Worm (Caenorhabditis elegans) whole organism, L2 larva: ENCODE data around the gene apx-1.

Experiments used
- C34F6.9 ChIP-seq: fragments of 150-350 bp; optimal IDR thresholded peaks from 2 replicates; lab custom pipeline; 2014; ENCODE audit warnings: missing biosample characterization, missing genetic modification characterization
- F13H6.1 ChIP-seq: sonication (generic microtip); optimal IDR thresholded peaks from 2 replicates; lab custom pipeline; 2016; ENCODE audit warnings: missing genetic modification characterization, missing compliant biosample characterization
- R02D3.7 ChIP-seq: fragments of 150-350 bp; optimal IDR thresholded peaks from 2 replicates; lab custom pipeline; 2014; ENCODE audit warnings: missing biosample characterization, missing genetic modification characterization
- Y55F3AM.14 ChIP-seq: fragments of 200-800 bp; sonication (Bioruptor generic); optimal IDR thresholded peaks from 2 replicates; lab custom pipeline; 2018; ENCODE audit warnings: mild to moderate bottlenecking, missing genetic modification characterization, missing compliant biosample characterization
- ZK546.5 ChIP-seq: sonication (generic microtip); optimal IDR thresholded peaks from 2 replicates; lab custom pipeline; 2017; ENCODE audit warnings: missing biosample characterization, missing genetic modification characterization
- alr-1 ChIP-seq: fragments of 150-350 bp; optimal IDR thresholded peaks from 2 replicates; lab custom pipeline; 2014; ENCODE audit warnings: missing biosample characterization, missing genetic modification characterization
- aly-2 ChIP-seq: fragments of 150-350 bp; optimal IDR thresholded peaks from 2 replicates; lab custom pipeline; 2014; ENCODE audit warnings: missing biosample characterization, missing genetic modification characterization
- ama-1 ChIP-seq: fragments of 150-350 bp; optimal IDR thresholded peaks from 2 replicates; lab custom pipeline; 2018; ENCODE audit warnings: inconsistent platforms
- blmp-1 ChIP-seq: sonication (generic microtip); optimal IDR thresholded peaks from 2 replicates; lab custom pipeline; 2017; ENCODE audit warnings: missing genetic modification characterization, mild to moderate bottlenecking, missing compliant biosample characterization, antibody characterized with exemption, moderate library complexity; ENCODE audit not compliant: insufficient read depth
- ceh-16 ChIP-seq: fragments of 150-350 bp; optimal IDR thresholded peaks from 2 replicates; lab custom pipeline; 2014; ENCODE audit warnings: missing biosample characterization, missing genetic modification characterization
- ceh-82 ChIP-seq: fragments of 150-350 bp; optimal IDR thresholded peaks from 2 replicates; lab custom pipeline; 2014; ENCODE audit warnings: missing biosample characterization, missing genetic modification characterization
- crh-2 ChIP-seq: sonication (generic microtip); optimal IDR thresholded peaks from 2 replicates; lab custom pipeline; 2017; ENCODE audit warnings: missing biosample characterization, missing genetic modification characterization
- dmd-4 ChIP-seq: sonication (generic microtip); optimal IDR thresholded peaks from 2 replicates; lab custom pipeline; 2017; ENCODE audit warnings: missing biosample characterization, missing genetic modification characterization
- egl-27 ChIP-seq: sonication (generic microtip); optimal IDR thresholded peaks from 3 replicates; lab custom pipeline; 2017; ENCODE audit warnings: missing biosample characterization, missing genetic modification reagents, missing genetic modification characterization
- elt-3 ChIP-seq: sonication (generic microtip); optimal IDR thresholded peaks from 2 replicates; lab custom pipeline; 2017; ENCODE audit warnings: missing biosample characterization, missing genetic modification characterization
- fos-1 ChIP-seq: fragments of 150-350 bp; optimal IDR thresholded peaks from 2 replicates; lab custom pipeline; 2014; ENCODE audit warnings: missing biosample characterization, missing genetic modification characterization
- gmeb-1 ChIP-seq: fragments of 150-350 bp; optimal IDR thresholded peaks from 2 replicates; lab custom pipeline; 2014; ENCODE audit warnings: missing biosample characterization, missing genetic modification characterization
- lin-11 ChIP-seq: fragments of 150-350 bp; sonication (generic microtip); optimal IDR thresholded peaks from 2 replicates; lab custom pipeline; 2014; ENCODE audit warnings: missing biosample characterization, missing genetic modification characterization, inconsistent platforms, mixed read lengths
- lin-13 ChIP-seq: fragments of 150-350 bp; optimal IDR thresholded peaks from 2 replicates; lab custom pipeline; 2014; ENCODE audit warnings: missing biosample characterization, missing genetic modification reagents, missing genetic modification characterization
- lsy-2 ChIP-seq, 2 experiments: fragments of 150-350 bp in 1 of 2; sonication (generic microtip) in 1 of 2; optimal IDR thresholded peaks; 2 replicates each; lab custom pipeline; 2014 to 2017; ENCODE audit warnings: missing biosample characterization in 2 of 2, missing genetic modification characterization in 2 of 2
- mab-5 ChIP-seq: fragments of 150-350 bp; optimal IDR thresholded peaks from 2 replicates; lab custom pipeline; 2014; ENCODE audit warnings: missing biosample characterization, missing genetic modification characterization
- mbf-1 ChIP-seq: sonication (generic microtip); optimal IDR thresholded peaks from 2 replicates; lab custom pipeline; 2017; ENCODE audit warnings: missing biosample characterization, missing genetic modification characterization
- nhr-10 ChIP-seq: sonication (generic microtip); optimal IDR thresholded peaks from 2 replicates; lab custom pipeline; 2017; ENCODE audit warnings: missing biosample characterization, missing genetic modification characterization
- nhr-11 ChIP-seq: fragments of 150-350 bp; optimal IDR thresholded peaks from 2 replicates; lab custom pipeline; 2014; ENCODE audit warnings: missing biosample characterization, missing genetic modification characterization
- nhr-12 ChIP-seq: fragments of 150-350 bp; optimal IDR thresholded peaks from 2 replicates; lab custom pipeline; 2014; ENCODE audit warnings: missing biosample characterization, missing genetic modification characterization
- nhr-129 ChIP-seq: fragments of 150-350 bp; optimal IDR thresholded peaks from 2 replicates; lab custom pipeline; 2014; ENCODE audit warnings: missing biosample characterization, missing genetic modification characterization
- nhr-21 ChIP-seq: fragments of 150-350 bp; optimal IDR thresholded peaks from 2 replicates; lab custom pipeline; 2014; ENCODE audit warnings: missing biosample characterization, missing genetic modification characterization
- nhr-237 ChIP-seq: fragments of 150-350 bp; optimal IDR thresholded peaks from 2 replicates; lab custom pipeline; 2014; ENCODE audit warnings: missing biosample characterization, missing genetic modification characterization
- nhr-25 ChIP-seq: fragments of 150-350 bp; sonication (generic microtip); optimal IDR thresholded peaks from 3 replicates; lab custom pipeline; 2014; ENCODE audit warnings: missing biosample characterization, missing genetic modification characterization
- nhr-6 ChIP-seq: fragments of 150-350 bp; optimal IDR thresholded peaks from 2 replicates; lab custom pipeline; 2014; ENCODE audit warnings: missing biosample characterization, missing genetic modification characterization
- peb-1 ChIP-seq: fragments of 150-350 bp; optimal IDR thresholded peaks from 2 replicates; lab custom pipeline; 2014; ENCODE audit warnings: missing biosample characterization, missing genetic modification characterization
- sem-4 ChIP-seq: fragments of 150-350 bp; optimal IDR thresholded peaks from 2 replicates; lab custom pipeline; 2014; ENCODE audit warnings: missing biosample characterization, missing genetic modification reagents, missing genetic modification characterization
- skn-1 ChIP-seq: sonication (generic microtip); optimal IDR thresholded peaks from 2 replicates; lab custom pipeline; 2017; ENCODE audit warnings: missing biosample characterization, missing genetic modification characterization
- sma-3 ChIP-seq: sonication (generic microtip); optimal IDR thresholded peaks from 2 replicates; lab custom pipeline; 2016; ENCODE audit warnings: missing genetic modification reagents, missing genetic modification characterization, missing compliant biosample characterization
- sma-9 ChIP-seq, 2 experiments: fragments of 150-350 bp in 1 of 2; sonication (generic microtip) in 1 of 2; optimal IDR thresholded peaks; 2 replicates each; lab custom pipeline; 2014 to 2016; ENCODE audit warnings: missing genetic modification characterization in 2 of 2, mild to moderate bottlenecking in 1 of 2, missing biosample characterization in 1 of 2, missing compliant biosample characterization in 1 of 2, missing genetic modification reagents in 1 of 2, moderate library complexity in 1 of 2
- snpc-4 ChIP-seq: fragments of 150-350 bp; optimal IDR thresholded peaks from 2 replicates; lab custom pipeline; 2014; ENCODE audit warnings: missing biosample characterization, missing genetic modification characterization
- unc-39 ChIP-seq: fragments of 150-350 bp; optimal IDR thresholded peaks from 2 replicates; lab custom pipeline; 2014; ENCODE audit warnings: missing biosample characterization, missing genetic modification characterization
- unc-55 ChIP-seq: fragments of 150-350 bp; sonication (generic microtip); optimal IDR thresholded peaks from 3 replicates; lab custom pipeline; 2014; ENCODE audit warnings: missing biosample characterization, missing genetic modification reagents, missing genetic modification characterization
- zag-1 ChIP-seq: fragments of 150-350 bp; optimal IDR thresholded peaks from 2 replicates; lab custom pipeline; 2014; ENCODE audit warnings: missing biosample characterization, missing genetic modification characterization
- ztf-1 ChIP-seq: fragments of 200-800 bp; sonication (Bioruptor generic); conservative IDR thresholded peaks from 2 replicates; pipeline ENCODE4 v1.3.6; 2022; ENCODE audit warnings: missing genetic modification characterization, missing compliant biosample characterization
- ztf-4 ChIP-seq: fragments of 150-350 bp; optimal IDR thresholded peaks from 2 replicates; lab custom pipeline; 2014; ENCODE audit warnings: missing biosample characterization, missing genetic modification characterization

apx-1 gene

DNA sequence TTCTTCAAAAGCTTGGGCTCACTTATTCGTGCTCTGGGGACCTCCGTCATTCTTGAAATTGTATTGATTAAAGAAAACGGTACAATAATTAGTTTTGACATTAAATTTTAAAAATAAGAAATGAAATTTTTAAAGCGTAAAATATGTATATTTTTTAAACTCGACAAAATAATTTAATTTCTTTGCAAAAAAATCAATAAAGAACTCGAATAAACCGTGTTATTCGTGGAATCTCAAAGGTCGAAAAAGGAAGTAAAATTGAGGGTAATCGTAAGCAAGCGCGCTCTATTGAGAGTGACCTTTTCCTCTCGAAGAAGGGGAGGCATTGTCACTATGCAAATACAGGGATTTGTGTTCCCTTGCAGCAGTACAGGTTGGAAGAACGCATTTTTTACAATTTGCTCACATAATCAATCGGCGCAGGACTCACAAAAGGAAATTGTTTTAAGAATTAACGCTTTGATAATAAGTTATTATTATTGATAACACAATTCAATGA is 15.0 kb upstream of the apx-1 start, which contains the start of gene Y73C8B.2:
TSS of gene Y73C8B.2 (minus strand) at position 51 of the 499 bp plus-strand sequence.
- TF ChIP-seq nhr-11: no peak
- peak; percentile 54 for TF ChIP-seq C34F6.9 (tag; lab: Kevin White, UChicago)
- no peak for TF ChIP-seq unc-39 (tag; lab: Kevin White, UChicago)
- TF ChIP-seq aly-2 (tag; lab: Kevin White, UChicago): no peak
- TF ChIP-seq unc-55: peak; percentile 20
- peak; percentile 39 for TF ChIP-seq nhr-129 (tag; lab: Kevin White, UChicago)
- peak; percentile 0 for TF ChIP-seq ztf-4
- TF ChIP-seq nhr-21 (tag; lab: Kevin White, UChicago): peak; percentile 1
- no peak for TF ChIP-seq ceh-16 (tag; lab: Kevin White, UChicago)
- TF ChIP-seq nhr-12 (tag; lab: Kevin White, UChicago): no peak
- peak; percentile 27 for TF ChIP-seq F13H6.1 (tag; lab: Kevin White, UChicago)
- no peak for TF ChIP-seq ceh-82
- TF ChIP-seq gmeb-1 (tag; lab: Kevin White, UChicago): peak; percentile 7
- no peak for TF ChIP-seq lin-11
- no peak for TF ChIP-seq sem-4 (tag; lab: Kevin White, UChicago)
- TF ChIP-seq ZK546.5: no peak
- TF ChIP-seq lsy-2 (tag; optimal IDR thresholded peaks at IDR 0.05; lab: Kevin White, UChicago): peak in 1 of 2 experiments; percentile 62
- TF ChIP-seq sma-3: no peak
- TF ChIP-seq mab-5 (tag; lab: Kevin White, UChicago): no peak
- TF ChIP-seq elt-3 (tag; lab: Kevin White, UChicago): no peak
- TF ChIP-seq nhr-25: peak; percentile 54
- peak; percentile 70 for TF ChIP-seq fos-1
- TF ChIP-seq crh-2 (tag; lab: Kevin White, UChicago): peak; percentile 27

DNA sequence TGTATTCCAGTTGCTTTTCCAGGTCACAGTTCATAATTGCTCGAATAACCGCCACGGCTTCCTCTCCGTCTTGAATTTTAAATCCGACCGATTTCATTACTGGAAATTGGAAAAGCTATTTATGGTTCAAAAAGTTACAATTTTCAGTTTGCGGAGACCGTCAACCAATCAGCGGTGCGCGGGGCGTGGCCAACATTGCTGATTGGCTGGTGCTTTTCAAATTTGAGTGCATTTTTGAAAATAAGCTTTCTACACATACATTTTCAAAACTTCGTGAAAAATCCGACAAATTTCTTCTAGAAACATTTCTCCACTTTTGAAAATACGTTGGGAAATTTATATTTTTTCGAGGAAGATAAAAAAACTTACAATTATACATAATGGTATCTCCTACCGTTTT is 14.2 kb upstream of the apx-1 start:
- no peak for TF ChIP-seq sma-3
- TF ChIP-seq skn-1 (tag; lab: Kevin White, UChicago): no peak
- TF ChIP-seq peb-1 (tag; lab: Kevin White, UChicago): no peak
- TF ChIP-seq nhr-21 (tag; lab: Kevin White, UChicago): no peak
- no peak for TF ChIP-seq gmeb-1 (tag; lab: Kevin White, UChicago)
- no peak for TF ChIP-seq ceh-16 (tag; lab: Kevin White, UChicago)
- no peak for TF ChIP-seq alr-1
- TF ChIP-seq ama-1 (lab: Kevin White, UChicago): no peak
- no peak for TF ChIP-seq ztf-1 (GFP tag; lab: Robert Waterston, UW)
- TF ChIP-seq crh-2 (tag; lab: Kevin White, UChicago): no peak
- no peak for TF ChIP-seq lin-11
- TF ChIP-seq blmp-1: no peak

- peak; percentile 8 for TF ChIP-seq F13H6.1 (tag; lab: Kevin White, UChicago)
- TF ChIP-seq snpc-4: no peak
- TF ChIP-seq lsy-2 (tag; optimal IDR thresholded peaks at IDR 0.05; lab: Kevin White, UChicago): peak in 1 of 2 experiments; percentile 14
- TF ChIP-seq nhr-129 (tag; lab: Kevin White, UChicago): peak; percentile 9
- TF ChIP-seq R02D3.7: no peak
- TF ChIP-seq sma-9 (GFP tag; optimal IDR thresholded peaks at IDR 0.05; lab: Kevin White, UChicago): peak; percentile 34
- TF ChIP-seq sma-9 (tag; optimal IDR thresholded peaks at IDR 0.05; lab: Kevin White, UChicago): no peak
- peak; percentile 47 for TF ChIP-seq nhr-11
- TF ChIP-seq nhr-25: peak; percentile 51
- TF ChIP-seq, all 48 proteins: peak for 6
Observed at ce11 chrV:3196832-3197329, 13.1 kb upstream of the apx-1 start, which contains the start of the genes Y73C8B.1 and Y73C8B.5. Gene Y73C8B.1, minus strand, starts transcription at chrV:3196882. Gene Y73C8B.5, plus strand, starts transcription at chrV:3197268.

- TF ChIP-seq nhr-12 (tag; lab: Kevin White, UChicago) (no peak), F13H6.1 (tag; lab: Kevin White, UChicago) (no peak), R02D3.7 (no peak), mbf-1 (no peak), Y55F3AM.14 (GFP tag; lab: Kevin White, UChicago) (no peak), lin-13 (GFP tag; lab: Kevin White, UChicago) (no peak), dmd-4 (tag; lab: Kevin White, UChicago) (no peak), nhr-10 (no peak), ztf-1 (GFP tag; lab: Robert Waterston, UW) (no peak), zag-1 (no peak), egl-27 (tag; lab: Kevin White, UChicago) (no peak), ama-1 (lab: Kevin White, UChicago) (no peak), lsy-2 (tag; optimal IDR thresholded peaks at IDR 0.05; lab: Kevin White, UChicago) (no peak), alr-1 (no peak), snpc-4 (no peak), nhr-6 (tag; lab: Kevin White, UChicago) (no peak), aly-2 (tag; lab: Kevin White, UChicago) (no peak), nhr-25 (no peak), skn-1 (tag; lab: Kevin White, UChicago) (no peak), nhr-237 (tag; lab: Kevin White, UChicago) (no peak)
Observed at ce11 chrV:3200323-3200722, 9.7 kb upstream of the apx-1 start, which contains the start of gene K08D9.4. Gene K08D9.4, minus strand, starts transcription at chrV:3200423.
